Worm (Caenorhabditis elegans) whole organism, L4 larva: Measurements from ENCODE around the gene arx-2.

Experiments used
- D1046.2 ChIP-seq: fragments of 200-800 bp; sonication (Bioruptor generic); IDR thresholded peaks from 2 replicates; pipeline ENCODE4 v1.3.6; 2022; ENCODE audit warnings: missing genetic modification characterization, missing compliant biosample characterization
- F26F4.8 ChIP-seq: fragments of 200-800 bp; sonication (Bioruptor generic); conservative IDR thresholded peaks from 2 replicates; pipeline ENCODE4 v1.3.6; 2022; ENCODE audit warnings: missing genetic modification characterization, missing compliant biosample characterization
- F37D6.2 ChIP-seq: sonication (generic microtip); optimal IDR thresholded peaks from 2 replicates; lab custom pipeline; 2016; ENCODE audit warnings: mild to moderate bottlenecking, missing genetic modification characterization, missing compliant biosample characterization
- R02D3.7 ChIP-seq: fragments of 150-350 bp; sonication (generic microtip); optimal IDR thresholded peaks from 3 replicates; lab custom pipeline; 2014; ENCODE audit warnings: missing biosample characterization, missing genetic modification characterization
- Y48G9A.11 ChIP-seq: fragments of 200-800 bp; sonication (Bioruptor generic); IDR thresholded peaks from 2 replicates; pipeline ENCODE4 v1.3.6; 2022; ENCODE audit warnings: missing genetic modification reagents, missing genetic modification characterization, missing compliant biosample characterization
- Y75B8A.6 ChIP-seq: fragments of 200-800 bp; sonication (Bioruptor generic); IDR thresholded peaks from 2 replicates; pipeline ENCODE4 v1.3.6; 2022; ENCODE audit warnings: missing genetic modification reagents, missing genetic modification characterization, missing compliant biosample characterization
- ZK337.2 ChIP-seq: fragments of 200-800 bp; sonication (Bioruptor generic); IDR thresholded peaks from 2 replicates; pipeline ENCODE4 v1.3.6; 2022; ENCODE audit warnings: missing genetic modification reagents, missing genetic modification characterization, missing compliant biosample characterization
- aha-1 ChIP-seq: fragments of 150-350 bp; peaks from one replicate; lab custom pipeline; 2014; ENCODE audit warnings: missing biosample characterization, missing genetic modification characterization
- ceh-20 ChIP-seq: fragments of 200-800 bp; sonication (Bioruptor generic); IDR thresholded peaks from 2 replicates; pipeline ENCODE4 v1.3.6; 2022; ENCODE audit warnings: missing genetic modification reagents, missing genetic modification characterization, missing compliant biosample characterization
- ceh-28 ChIP-seq: fragments of 150-350 bp; optimal IDR thresholded peaks from 2 replicates; lab custom pipeline; 2014; ENCODE audit warnings: missing biosample characterization, missing genetic modification reagents, missing genetic modification characterization
- ceh-32 ChIP-seq: sonication (generic microtip); optimal IDR thresholded peaks from 2 replicates; lab custom pipeline; 2016; ENCODE audit warnings: mild to moderate bottlenecking, missing genetic modification characterization, missing compliant biosample characterization; ENCODE audit not compliant: poor library complexity
- ceh-44 ChIP-seq: fragments of 200-800 bp; sonication (Bioruptor generic); IDR thresholded peaks from 2 replicates; pipeline ENCODE4 v1.3.6; 2022; ENCODE audit warnings: missing genetic modification reagents, missing genetic modification characterization, missing compliant biosample characterization
- ceh-62 ChIP-seq: sonication (generic microtip); optimal IDR thresholded peaks from 2 replicates; lab custom pipeline; 2017; ENCODE audit warnings: missing biosample characterization, missing genetic modification characterization
- cey-2 ChIP-seq: sonication (generic microtip); optimal IDR thresholded peaks from 3 replicates; lab custom pipeline; 2017; ENCODE audit warnings: missing genetic modification characterization, mild to moderate bottlenecking, missing compliant biosample characterization, antibody characterized with exemption, borderline replicate concordance; ENCODE audit not compliant: insufficient read depth
- ctbp-1 ChIP-seq: fragments of 200-800 bp; sonication (Bioruptor generic); IDR thresholded peaks from 2 replicates; pipeline ENCODE4 v1.3.6; 2022; ENCODE audit warnings: missing genetic modification reagents, missing genetic modification characterization, missing compliant biosample characterization
- daf-12 ChIP-seq: fragments of 150-350 bp; optimal IDR thresholded peaks from 2 replicates; lab custom pipeline; 2014; ENCODE audit warnings: missing biosample characterization, missing genetic modification reagents, missing genetic modification characterization
- daf-16 ChIP-seq, 3 experiments: sonication (generic microtip); optimal IDR thresholded peaks; 2 replicates each; lab custom pipeline; 2016 to 2017; ENCODE audit warnings: missing genetic modification characterization in 3 of 3, missing genetic modification reagents in 3 of 3, mild to moderate bottlenecking in 2 of 3, missing compliant biosample characterization in 2 of 3, missing biosample characterization in 1 of 3, moderate library complexity in 1 of 3
- daf-8 ChIP-seq: fragments of 200-800 bp; sonication (Bioruptor generic); IDR thresholded peaks from 2 replicates; pipeline ENCODE4 v1.3.6; 2022; ENCODE audit warnings: missing genetic modification characterization, missing compliant biosample characterization
- dmd-6 ChIP-seq: fragments of 200-800 bp; sonication (Bioruptor generic); IDR thresholded peaks from 2 replicates; pipeline ENCODE4 v1.3.6; 2022; ENCODE audit warnings: missing genetic modification reagents, missing genetic modification characterization, missing compliant biosample characterization
- dmd-9 ChIP-seq: fragments of 200-800 bp; sonication (Bioruptor generic); IDR thresholded peaks from 2 replicates; pipeline ENCODE4 v1.3.6; 2022; ENCODE audit warnings: missing genetic modification reagents, missing genetic modification characterization, missing compliant biosample characterization
- dve-1 ChIP-seq: sonication (generic microtip); optimal IDR thresholded peaks from 2 replicates; lab custom pipeline; 2017; ENCODE audit warnings: antibody characterized with exemption, mild to moderate bottlenecking, missing genetic modification characterization, missing compliant biosample characterization; ENCODE audit not compliant: insufficient read depth
- egl-43 ChIP-seq: fragments of 200-800 bp; sonication (Bioruptor generic); IDR thresholded peaks from 2 replicates; pipeline ENCODE4 v1.3.6; 2022; ENCODE audit warnings: missing genetic modification reagents, missing genetic modification characterization, missing compliant biosample characterization
- fkh-10 ChIP-seq: fragments of 150-350 bp; optimal IDR thresholded peaks from 2 replicates; lab custom pipeline; 2014; ENCODE audit warnings: missing biosample characterization, missing genetic modification reagents, missing genetic modification characterization
- hif-1 ChIP-seq, 2 experiments: sonication (generic microtip); optimal IDR thresholded peaks; 2 replicates each; lab custom pipeline; 2016 to 2017; ENCODE audit warnings: missing compliant biosample characterization in 2 of 2, missing genetic modification characterization in 2 of 2, missing genetic modification reagents in 2 of 2, missing genotype in 2 of 2, mild to moderate bottlenecking in 1 of 2
- lin-13 ChIP-seq: fragments of 150-350 bp; optimal IDR thresholded peaks from 2 replicates; lab custom pipeline; 2014; ENCODE audit warnings: missing biosample characterization, missing genetic modification reagents, missing genetic modification characterization
- lin-15B ChIP-seq: fragments of 150-350 bp; sonication (generic microtip); optimal IDR thresholded peaks from 3 replicates; lab custom pipeline; 2014; ENCODE audit warnings: missing biosample characterization, missing genetic modification characterization
- lsy-2 ChIP-seq, 2 experiments: fragments of 150-350 bp in 1 of 2; sonication (generic microtip) in 1 of 2; optimal IDR thresholded peaks; 2 replicates each; lab custom pipeline; 2014 to 2017; ENCODE audit warnings: missing biosample characterization in 2 of 2, missing genetic modification characterization in 2 of 2
- madf-9 ChIP-seq: fragments of 200-800 bp; sonication (Bioruptor generic); conservative IDR thresholded peaks from 2 replicates; pipeline ENCODE4 v1.3.6; 2022; ENCODE audit warnings: missing genetic modification reagents, missing genetic modification characterization, missing compliant biosample characterization
- mdt-29 ChIP-seq: fragments of 200-800 bp; sonication (Bioruptor generic); IDR thresholded peaks from 2 replicates; pipeline ENCODE4 v1.3.6; 2022; ENCODE audit warnings: missing genetic modification reagents, missing genetic modification characterization, missing compliant biosample characterization
- mep-1 ChIP-seq: fragments of 150-350 bp; sonication (generic microtip); optimal IDR thresholded peaks from 3 replicates; lab custom pipeline; 2014; ENCODE audit warnings: missing biosample characterization, missing genetic modification characterization
- mxl-3 ChIP-seq: fragments of 200-800 bp; sonication (Bioruptor generic); optimal IDR thresholded peaks from 2 replicates; lab custom pipeline; 2018; ENCODE audit warnings: mild to moderate bottlenecking, missing genetic modification characterization, missing compliant biosample characterization
- nhr-102 ChIP-seq: sonication (generic microtip); optimal IDR thresholded peaks from 2 replicates; lab custom pipeline; 2016; ENCODE audit warnings: mild to moderate bottlenecking, missing genetic modification characterization, moderate library complexity, missing compliant biosample characterization
- nhr-111 ChIP-seq: fragments of 200-800 bp; sonication (Bioruptor generic); optimal IDR thresholded peaks from 2 replicates; lab custom pipeline; 2018; ENCODE audit warnings: mild to moderate bottlenecking, missing genetic modification characterization, missing compliant biosample characterization
- nhr-237 ChIP-seq: sonication (generic microtip); optimal IDR thresholded peaks from 2 replicates; lab custom pipeline; 2017; ENCODE audit warnings: missing biosample characterization, missing genetic modification characterization
- nhr-48 ChIP-seq: sonication (generic microtip); optimal IDR thresholded peaks from 2 replicates; lab custom pipeline; 2016; ENCODE audit warnings: mild to moderate bottlenecking, missing genetic modification characterization, missing compliant biosample characterization
- pha-4 ChIP-seq, 2 experiments: fragments of 150-350 bp in 1 of 2; fragments of 200-800 bp in 1 of 2; sonication (Bioruptor generic) in 1 of 2; IDR thresholded peaks in 1 of 2; optimal IDR thresholded peaks in 1 of 2; 2 replicates each; pipeline versions ENCODE4 v1.3.6 to Lab custom; 2014 to 2022; ENCODE audit warnings: missing genetic modification characterization in 2 of 2, missing genetic modification reagents in 2 of 2, missing biosample characterization in 1 of 2, missing compliant biosample characterization in 1 of 2
- php-3 ChIP-seq: fragments of 200-800 bp; sonication (Bioruptor generic); IDR thresholded peaks from 2 replicates; pipeline ENCODE4 v1.3.6; 2022; ENCODE audit warnings: missing genetic modification reagents, missing genetic modification characterization, missing compliant biosample characterization
- rbr-2 ChIP-seq: sonication (generic microtip); optimal IDR thresholded peaks from 2 replicates; lab custom pipeline; 2016; ENCODE audit warnings: missing genotype, missing genetic modification characterization, missing compliant biosample characterization
- saeg-2 ChIP-seq: fragments of 200-800 bp; sonication (Bioruptor generic); IDR thresholded peaks from 2 replicates; pipeline ENCODE4 v1.3.6; 2022; ENCODE audit warnings: missing genetic modification reagents, missing genetic modification characterization, missing compliant biosample characterization
- sdz-12 ChIP-seq: fragments of 200-800 bp; sonication (Bioruptor generic); optimal IDR thresholded peaks from 2 replicates; lab custom pipeline; 2018; ENCODE audit warnings: mild to moderate bottlenecking, missing genetic modification characterization, missing compliant biosample characterization
- set-16 ChIP-seq: fragments of 200-800 bp; sonication (Bioruptor generic); IDR thresholded peaks from 2 replicates; pipeline ENCODE4 v1.3.6; 2022; ENCODE audit warnings: missing genetic modification reagents, missing genetic modification characterization, missing compliant biosample characterization
- snpc-1.2 ChIP-seq: fragments of 200-800 bp; sonication (Bioruptor generic); IDR thresholded peaks from 2 replicates; pipeline ENCODE4 v1.3.6; 2022; ENCODE audit warnings: missing genetic modification reagents, missing genetic modification characterization, missing compliant biosample characterization
- spr-3 ChIP-seq: fragments of 200-800 bp; sonication (Bioruptor generic); optimal IDR thresholded peaks from 2 replicates; lab custom pipeline; 2018; ENCODE audit warnings: mild to moderate bottlenecking, missing genetic modification characterization, missing compliant biosample characterization
- unc-130 ChIP-seq: sonication (generic microtip); optimal IDR thresholded peaks from 2 replicates; lab custom pipeline; 2016; ENCODE audit warnings: missing genetic modification reagents, missing genetic modification characterization, missing compliant biosample characterization
- unc-62 ChIP-seq, 3 experiments: fragments of 150-350 bp in 1 of 3; sonication (generic microtip); optimal IDR thresholded peaks in 2 of 3; peaks in 1 of 3; 1 replicate in 1 of 3; 2 replicates in 2 of 3; lab custom pipeline; 2014 to 2017; ENCODE audit warnings: missing biosample characterization in 3 of 3, missing genetic modification characterization in 3 of 3, missing genetic modification reagents in 3 of 3, missing genotype in 1 of 3
- zip-11 ChIP-seq: fragments of 200-800 bp; sonication (Bioruptor generic); IDR thresholded peaks from 2 replicates; pipeline ENCODE4 v1.3.6; 2022; ENCODE audit warnings: missing genetic modification characterization, missing compliant biosample characterization
- zip-2 ChIP-seq: fragments of 150-350 bp; optimal IDR thresholded peaks from 2 replicates; lab custom pipeline; 2014; ENCODE audit warnings: missing biosample characterization, missing genetic modification characterization
- ztf-11 ChIP-seq: fragments of 150-350 bp; optimal IDR thresholded peaks from 2 replicates; lab custom pipeline; 2014; ENCODE audit warnings: missing biosample characterization, missing genetic modification characterization
- ztf-7 ChIP-seq: fragments of 150-350 bp; optimal IDR thresholded peaks from 2 replicates; lab custom pipeline; 2014; ENCODE audit warnings: missing biosample characterization, missing genetic modification characterization

The arx-2 gene

DNA sequence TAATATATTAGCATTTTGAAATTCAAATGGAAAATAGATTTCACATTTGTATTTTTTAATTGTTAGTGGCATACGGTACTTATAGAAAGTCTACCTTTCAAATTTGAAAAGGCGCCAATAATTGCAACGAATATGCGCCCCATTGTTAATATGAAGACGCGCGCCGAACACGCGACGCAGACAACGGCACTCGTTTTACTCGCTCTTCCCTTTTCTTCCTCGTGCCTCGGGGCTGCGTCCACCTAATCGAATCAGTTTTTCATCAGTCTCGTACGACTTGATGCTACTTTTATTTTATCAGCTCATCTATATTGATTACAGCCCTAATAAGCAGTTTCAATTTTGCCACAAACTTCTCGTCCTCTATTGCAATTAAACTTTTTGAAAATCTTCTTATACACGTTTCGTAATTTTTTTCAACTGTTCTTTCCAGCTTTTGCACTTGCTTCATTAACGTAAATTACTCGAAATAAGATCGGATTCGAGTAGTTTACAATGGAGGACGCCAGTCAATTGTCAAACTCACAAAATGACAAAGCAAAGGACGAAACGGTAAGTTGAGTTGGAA lies 23.8 kb upstream of the arx-2 start, which contains the start of gene cash-1 (continued):
- TF ChIP-seq snpc-1.2 (GFP tag; lab: Robert Waterston, UW): no peak
- TF ChIP-seq rbr-2: peak; percentile 46
- no peak for TF ChIP-seq php-3 (GFP tag; lab: Robert Waterston, UW)
- TF ChIP-seq egl-43 (GFP tag; lab: Robert Waterston, UW): 0 out of 2 replicates have a peak, but pooled peaks have one; percentile 21
- peak; percentile 83 for TF ChIP-seq mxl-3 (GFP tag; lab: Kevin White, UChicago)
- TF ChIP-seq F26F4.8 (GFP tag; lab: Robert Waterston, UW): no peak
- peak; percentile 66 for TF ChIP-seq lin-13
- peak in 1 of 2 experiments; percentile 63 for TF ChIP-seq hif-1 (tag; optimal IDR thresholded peaks at IDR 0.05; lab: Kevin White, UChicago)
- TF ChIP-seq daf-12: no peak
- TF ChIP-seq ZK337.2: no peak
- TF ChIP-seq R02D3.7 (tag; lab: Kevin White, UChicago): no peak
- TF ChIP-seq ceh-44 (GFP tag; lab: Robert Waterston, UW): no peak
- TF ChIP-seq cey-2 (tag; lab: Kevin White, UChicago): no peak
- no peak for TF ChIP-seq nhr-102 (tag; lab: Kevin White, UChicago)
- TF ChIP-seq nhr-48: no peak
- TF ChIP-seq ceh-28: no peak
- TF ChIP-seq ctbp-1 (GFP tag; lab: Robert Waterston, UW): no peak
- TF ChIP-seq Y48G9A.11 (GFP tag; lab: Robert Waterston, UW): no peak
- TF ChIP-seq saeg-2 (GFP tag; lab: Robert Waterston, UW): no peak
- peak; percentile 66 for TF ChIP-seq mep-1 (tag; lab: Kevin White, UChicago)
- TF ChIP-seq dmd-9 (GFP tag; lab: Robert Waterston, UW): no peak
- TF ChIP-seq Y75B8A.6 (GFP tag; lab: Robert Waterston, UW): no peak
- no peak for TF ChIP-seq nhr-237 (tag; lab: Kevin White, UChicago)
- no peak for TF ChIP-seq daf-16 (GFP tag; optimal IDR thresholded peaks at IDR 0.05; lab: Kevin White, UChicago)
- peak; percentile 42 for TF ChIP-seq daf-16 (tag; optimal IDR thresholded peaks at IDR 0.05; lab: Kevin White, UChicago)
- peak; percentile 80 for TF ChIP-seq dve-1
- peak; percentile 56 for TF ChIP-seq dmd-6 (GFP tag; lab: Robert Waterston, UW)
- TF ChIP-seq unc-62 (GFP tag; optimal IDR thresholded peaks at IDR 0.05 in 1 of 2; lab: Kevin White, UChicago): peak in 1 of 2 experiments; percentile 61
- no peak for TF ChIP-seq unc-62 (tag; optimal IDR thresholded peaks at IDR 0.05; lab: Kevin White, UChicago)
- no peak for TF ChIP-seq F37D6.2 (tag; lab: Kevin White, UChicago)
- no peak for TF ChIP-seq ceh-20 (GFP tag; lab: Robert Waterston, UW)
- TF ChIP-seq fkh-10 (GFP tag; lab: Kevin White, UChicago): peak; percentile 6
- TF ChIP-seq ztf-11 (tag; lab: Kevin White, UChicago): no peak
- TF ChIP-seq aha-1: peak; percentile 97
- TF ChIP-seq D1046.2 (GFP tag; lab: Robert Waterston, UW): no peak
- TF ChIP-seq lsy-2 (tag; optimal IDR thresholded peaks at IDR 0.05; lab: Kevin White, UChicago): peak in 1 of 2 experiments; percentile 72
- no peak for TF ChIP-seq zip-2
- no peak for TF ChIP-seq nhr-111
- TF ChIP-seq ceh-62 (tag; lab: Kevin White, UChicago): no peak
- TF ChIP-seq ceh-32 (tag; lab: Kevin White, UChicago): no peak
- no peak for TF ChIP-seq spr-3
- no peak for TF ChIP-seq pha-4 (GFP tag; IDR thresholded peaks at IDR 0.05; lab: Robert Waterston, UW)
- no peak for TF ChIP-seq pha-4 (tag; optimal IDR thresholded peaks at IDR 0.05; lab: Kevin White, UChicago)
- TF ChIP-seq unc-130 (GFP tag; lab: Kevin White, UChicago): peak; percentile 20
- peak; percentile 13 for TF ChIP-seq ztf-7
- no peak for TF ChIP-seq daf-8 (GFP tag; lab: Robert Waterston, UW)
- TF ChIP-seq zip-11 (GFP tag; lab: Robert Waterston, UW): no peak
- no peak for TF ChIP-seq set-16 (GFP tag; lab: Robert Waterston, UW)
- TF ChIP-seq lin-15B (tag; lab: Kevin White, UChicago): no peak
- TF ChIP-seq mdt-29 (GFP tag; lab: Robert Waterston, UW): no peak
- TF ChIP-seq sdz-12: no peak
- no peak for TF ChIP-seq madf-9 (GFP tag; lab: Robert Waterston, UW)
